Fruit fly (Drosophila melanogaster) whole organism, embryonic: ENCODE measurements around the gene Gcna.

Source experiments
- Antp ChIP-seq: fragments of 200-800 bp; sonication (Bioruptor generic); optimal IDR thresholded peaks from 3 replicates; lab custom pipeline; 2016; ENCODE audit warnings: missing biosample characterization, missing genetic modification characterization
- Asciz ChIP-seq: fragments of 200-800 bp; sonication (Bioruptor generic); optimal IDR thresholded peaks from 2 replicates; lab custom pipeline; 2017; ENCODE audit warnings: missing biosample characterization, mild to moderate bottlenecking, missing genetic modification characterization, missing genetic modification reagents
- BtbVII ChIP-seq: fragments of 200-800 bp; sonication (Bioruptor generic); optimal IDR thresholded peaks from 3 replicates; lab custom pipeline; 2017; ENCODE audit warnings: missing biosample characterization, mild to moderate bottlenecking, missing genetic modification characterization
- CG10565 ChIP-seq: fragments of 200-800 bp; sonication (Bioruptor generic); optimal IDR thresholded peaks from 3 replicates; lab custom pipeline; 2016; ENCODE audit warnings: missing biosample characterization, mild to moderate bottlenecking, missing genetic modification characterization
- CG10654 ChIP-seq: fragments of 200-800 bp; sonication (Bioruptor generic); optimal IDR thresholded peaks from 2 replicates; lab custom pipeline; 2016; ENCODE audit warnings: missing biosample characterization, missing genetic modification characterization
- CG10959 ChIP-seq: fragments of 200-800 bp; sonication (Bioruptor generic); IDR thresholded peaks from 2 replicates; pipeline ENCODE4 v1.3.6; 2022; ENCODE audit warnings: missing biosample characterization, missing genetic modification characterization
- CG1233 ChIP-seq: fragments of 200-800 bp; sonication (Bioruptor generic); optimal IDR thresholded peaks from 4 replicates; lab custom pipeline; 2018; ENCODE audit warnings: missing biosample characterization, mild to moderate bottlenecking, missing genetic modification characterization
- CG13424 ChIP-seq: fragments of 200-800 bp; sonication (Bioruptor generic); optimal IDR thresholded peaks from 2 replicates; lab custom pipeline; 2019; ENCODE audit warnings: missing biosample characterization, mild to moderate bottlenecking, missing genetic modification characterization, moderate library complexity
- CG13775 ChIP-seq: fragments of 200-800 bp; sonication (Bioruptor generic); optimal IDR thresholded peaks from 3 replicates; lab custom pipeline; 2017; ENCODE audit warnings: missing biosample characterization, mild to moderate bottlenecking, missing genetic modification characterization
- CG14710 ChIP-seq: fragments of 200-800 bp; sonication (Bioruptor generic); optimal IDR thresholded peaks from 3 replicates; lab custom pipeline; 2019; ENCODE audit warnings: missing biosample characterization, mild to moderate bottlenecking, missing genetic modification characterization, moderate library complexity
- CG15479 ChIP-seq: fragments of 200-800 bp; sonication (Bioruptor generic); optimal IDR thresholded peaks from 3 replicates; lab custom pipeline; 2019; ENCODE audit warnings: missing biosample characterization, mild to moderate bottlenecking, missing genetic modification characterization, moderate library complexity
- CG1647 ChIP-seq: fragments of 200-800 bp; sonication (Bioruptor generic); optimal IDR thresholded peaks from 3 replicates; lab custom pipeline; 2016; ENCODE audit warnings: missing biosample characterization, missing genetic modification characterization
- CG16815 ChIP-seq: fragments of 200-800 bp; sonication (Bioruptor generic); optimal IDR thresholded peaks from 3 replicates; lab custom pipeline; 2017; ENCODE audit warnings: missing biosample characterization, mild to moderate bottlenecking, missing genetic modification characterization
- CG1792 ChIP-seq: fragments of 200-800 bp; sonication (Bioruptor generic); optimal IDR thresholded peaks from 2 replicates; lab custom pipeline; 2016; ENCODE audit warnings: missing biosample characterization, missing genetic modification characterization
- CG2129 ChIP-seq: fragments of 200-800 bp; sonication (Bioruptor generic); IDR thresholded peaks from 2 replicates; pipeline ENCODE4 v1.3.6; 2022; ENCODE audit warnings: missing biosample characterization, missing genetic modification characterization; ENCODE audit not compliant: partially characterized antibody
- CG31441 ChIP-seq: fragments of 200-800 bp; sonication (Bioruptor generic); IDR thresholded peaks from 2 replicates; pipeline ENCODE4 v1.3.6; 2022; ENCODE audit warnings: missing biosample characterization, missing genetic modification characterization
- CG3407 ChIP-seq: fragments of 200-800 bp; sonication (Bioruptor generic); optimal IDR thresholded peaks from 2 replicates; lab custom pipeline; 2018; ENCODE audit warnings: missing biosample characterization, mild to moderate bottlenecking, missing genetic modification characterization
- CG3847 ChIP-seq: fragments of 200-800 bp; sonication (Bioruptor generic); IDR thresholded peaks from 2 replicates; pipeline ENCODE4 v1.3.6; 2022; ENCODE audit warnings: missing biosample characterization, missing genetic modification characterization
- CG5245 ChIP-seq: fragments of 200-800 bp; sonication (Bioruptor generic); optimal IDR thresholded peaks from 3 replicates; lab custom pipeline; 2016; ENCODE audit warnings: missing biosample characterization, missing genetic modification characterization
- CG7963 ChIP-seq: fragments of 200-800 bp; sonication (Bioruptor generic); IDR thresholded peaks from 3 replicates; pipeline ENCODE4 v1.3.6; 2022; ENCODE audit warnings: missing biosample characterization, missing genetic modification characterization; ENCODE audit not compliant: partially characterized antibody
- CG7987 ChIP-seq: fragments of 200-800 bp; sonication (Bioruptor generic); optimal IDR thresholded peaks from 2 replicates; lab custom pipeline; 2018; ENCODE audit warnings: missing biosample characterization, mild to moderate bottlenecking, missing genetic modification characterization, moderate library complexity
- CG8359 ChIP-seq: fragments of 200-800 bp; sonication (Bioruptor generic); optimal IDR thresholded peaks from 2 replicates; lab custom pipeline; 2017; ENCODE audit warnings: missing biosample characterization, mild to moderate bottlenecking, missing genetic modification characterization, borderline replicate concordance
- CG8944 ChIP-seq: fragments of 200-800 bp; sonication (Bioruptor generic); optimal IDR thresholded peaks from 3 replicates; lab custom pipeline; 2016; ENCODE audit warnings: missing biosample characterization, missing genetic modification characterization
- CG9437 ChIP-seq: fragments of 200-800 bp; sonication (Bioruptor generic); optimal IDR thresholded peaks from 2 replicates; lab custom pipeline; 2018; ENCODE audit warnings: missing biosample characterization, mild to moderate bottlenecking, missing genetic modification characterization
- Elba2 ChIP-seq: fragments of 200-800 bp; sonication (Bioruptor generic); optimal IDR thresholded peaks from 3 replicates; lab custom pipeline; 2016; ENCODE audit warnings: missing biosample characterization, missing genetic modification characterization
- HLH4C ChIP-seq: fragments of 200-800 bp; sonication (Bioruptor generic); IDR thresholded peaks from 3 replicates; pipeline ENCODE4 v1.3.6; 2022; ENCODE audit warnings: missing biosample characterization, missing genetic modification characterization; ENCODE audit not compliant: partially characterized antibody
- Kr ChIP-seq: fragments of 200-800 bp; sonication (Bioruptor generic); optimal IDR thresholded peaks from 2 replicates; lab custom pipeline; 2017; ENCODE audit warnings: missing biosample characterization, mild to moderate bottlenecking, missing genetic modification characterization
- Max ChIP-seq: fragments of 200-800 bp; sonication (Bioruptor generic); optimal IDR thresholded peaks from 2 replicates; lab custom pipeline; 2016; ENCODE audit warnings: missing biosample characterization, mild to moderate bottlenecking, missing genetic modification characterization
- Spps ChIP-seq: fragments of 200-800 bp; sonication (Bioruptor generic); optimal IDR thresholded peaks from 2 replicates; lab custom pipeline; 2018; ENCODE audit warnings: missing biosample characterization, mild to moderate bottlenecking, missing genetic modification characterization
- ato ChIP-seq: fragments of 200-800 bp; sonication (Bioruptor generic); IDR thresholded peaks from 2 replicates; pipeline ENCODE4 v1.3.6; 2022; ENCODE audit warnings: missing biosample characterization, missing genetic modification characterization; ENCODE audit not compliant: partially characterized antibody
- caup ChIP-seq: fragments of 200-800 bp; sonication (Bioruptor generic); optimal IDR thresholded peaks from 3 replicates; lab custom pipeline; 2017; ENCODE audit warnings: missing biosample characterization, mild to moderate bottlenecking, missing genetic modification characterization, moderate library complexity; ENCODE audit not compliant: severe bottlenecking
- dmrt11E ChIP-seq: fragments of 200-800 bp; sonication (Bioruptor generic); optimal IDR thresholded peaks from 3 replicates; lab custom pipeline; 2018; ENCODE audit warnings: missing biosample characterization, mild to moderate bottlenecking, missing genetic modification characterization, moderate library complexity
- dmrt99B ChIP-seq: fragments of 200-800 bp; sonication (Bioruptor generic); optimal IDR thresholded peaks from 2 replicates; lab custom pipeline; 2018; ENCODE audit warnings: missing biosample characterization, mild to moderate bottlenecking, missing genetic modification characterization, moderate library complexity
- fru ChIP-seq: fragments of >200 bp; optimal IDR thresholded peaks from 2 replicates; lab custom pipeline; 2017
- fu2 ChIP-seq: fragments of 200-800 bp; sonication (Bioruptor generic); optimal IDR thresholded peaks from 2 replicates; lab custom pipeline; 2016; ENCODE audit warnings: missing biosample characterization, missing genetic modification characterization
- ham ChIP-seq: fragments of 200-800 bp; sonication (Bioruptor generic); IDR thresholded peaks from 2 replicates; pipeline ENCODE4 v1.3.6; 2022; ENCODE audit warnings: missing biosample characterization, missing genetic modification characterization
- jumu ChIP-seq: fragments of 200-800 bp; sonication (Bioruptor generic); optimal IDR thresholded peaks from 3 replicates; lab custom pipeline; 2016; ENCODE audit warnings: missing biosample characterization, missing genetic modification characterization
- ken ChIP-seq: fragments of 200-800 bp; sonication (Bioruptor generic); IDR thresholded peaks from 3 replicates; pipeline ENCODE4 v1.3.6; 2022; ENCODE audit warnings: missing biosample characterization, missing genetic modification characterization
- luna ChIP-seq: fragments of 200-800 bp; sonication (Bioruptor generic); optimal IDR thresholded peaks from 2 replicates; lab custom pipeline; 2016; ENCODE audit warnings: missing biosample characterization, missing genetic modification characterization
- onecut ChIP-seq: fragments of 200-800 bp; sonication (Bioruptor generic); IDR thresholded peaks from 2 replicates; pipeline ENCODE4 v1.3.6; 2022; ENCODE audit warnings: missing biosample characterization, missing genetic modification characterization
- otp ChIP-seq: fragments of 200-800 bp; sonication (Bioruptor generic); IDR thresholded peaks from 3 replicates; pipeline ENCODE4, ENCODE4 v1.3.6; 2022; ENCODE audit warnings: missing biosample characterization, missing genetic modification characterization
- pros ChIP-seq: fragments of 200-800 bp; sonication (Bioruptor generic); optimal IDR thresholded peaks from 3 replicates; lab custom pipeline; 2019; ENCODE audit warnings: missing biosample characterization, mild to moderate bottlenecking, missing genetic modification characterization, moderate library complexity
- row ChIP-seq: fragments of 200-800 bp; sonication (Bioruptor generic); IDR thresholded peaks from 3 replicates; pipeline ENCODE4 v1.3.6; 2022; ENCODE audit warnings: missing biosample characterization, missing genetic modification characterization
- salm ChIP-seq: fragments of 200-800 bp; sonication (Bioruptor generic); optimal IDR thresholded peaks from 2 replicates; lab custom pipeline; 2018; ENCODE audit warnings: missing biosample characterization, mild to moderate bottlenecking, missing genetic modification characterization
- sc ChIP-seq, 3 experiments: fragments of >200 bp in 2 of 3; fragments of 200-800 bp in 1 of 3; sonication (Bioruptor generic) in 1 of 3; optimal IDR thresholded peaks; 2 replicates in 2 of 3; 3 replicates in 1 of 3; lab custom pipeline; 2017; ENCODE audit warnings: mild to moderate bottlenecking in 1 of 3, missing biosample characterization in 1 of 3, missing genetic modification characterization in 1 of 3, missing genetic modification reagents in 1 of 3
- ttk ChIP-seq: fragments of 200-800 bp; sonication (Bioruptor generic); IDR thresholded peaks from 2 replicates; pipeline ENCODE4 v2.1.2; 2022; ENCODE audit warnings: missing biosample characterization, missing genetic modification characterization
- usp ChIP-seq: fragments of >200 bp; optimal IDR thresholded peaks from 2 replicates; lab custom pipeline; 2017; ENCODE audit warnings: missing biosample characterization, missing genetic modification characterization
- vnd ChIP-seq: fragments of 200-800 bp; sonication (Bioruptor generic); IDR thresholded peaks from 3 replicates; pipeline ENCODE4 v1.3.6; 2022; ENCODE audit warnings: missing biosample characterization, missing genetic modification characterization; ENCODE audit not compliant: partially characterized antibody
- z ChIP-seq: fragments of 200-800 bp; sonication (Bioruptor generic); IDR thresholded peaks from 3 replicates; pipeline ENCODE4 v1.3.6; 2022; ENCODE audit warnings: missing biosample characterization, missing genetic modification characterization

Gene Gcna

DNA sequence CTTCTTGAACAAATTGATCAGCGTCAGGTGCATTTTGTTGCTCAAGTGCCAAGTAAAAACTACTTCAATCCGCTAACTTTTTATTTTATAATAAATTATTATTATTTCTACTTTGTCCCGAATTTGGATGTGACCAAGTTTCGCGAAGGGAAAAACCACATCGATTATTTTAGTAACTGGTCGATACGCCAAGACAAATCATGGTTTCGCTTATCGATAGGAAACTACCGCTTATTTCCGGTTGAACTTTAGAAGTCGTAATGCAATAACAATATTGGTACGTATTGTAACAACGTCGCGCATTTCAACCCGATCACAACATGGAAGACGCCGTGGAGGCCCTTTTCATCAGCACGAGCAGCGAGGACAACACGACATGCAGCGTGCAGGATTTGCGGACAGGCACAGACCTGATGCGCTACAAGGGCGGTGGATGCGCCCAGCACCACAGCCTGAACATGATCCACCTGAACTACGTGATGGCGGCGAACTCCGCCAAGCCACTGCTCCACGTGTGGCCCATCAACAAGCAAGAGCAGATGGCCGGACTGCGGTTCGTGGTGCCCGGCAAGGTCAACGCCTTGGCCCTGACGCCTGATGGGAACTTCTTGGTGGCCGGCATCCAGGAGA lies 11.6 kb upstream of the Gcna start, which contains the start of the genes CG14817 and CG14805 (continued):
- TF ChIP-seq CG1233 (GFP tag; lab: Kevin White, UChicago), result peak; percentile 83
- peak; percentile 59 for TF ChIP-seq dmrt11E (tag; lab: Kevin White, UChicago)
- TF ChIP-seq CG2129 (GFP tag; lab: Robert Waterston, UW), result no peak
- TF ChIP-seq CG10565 (GFP tag; lab: Kevin White, UChicago), result no peak
- peak; percentile 23 for TF ChIP-seq CG10654
- peak; percentile 52 for TF ChIP-seq CG1647 (GFP tag; lab: Kevin White, UChicago)
- TF ChIP-seq onecut (GFP tag; lab: Robert Waterston, UW), result peak; percentile 76
- TF ChIP-seq pros (GFP tag; lab: Kevin White, UChicago), result no peak
- no peak for TF ChIP-seq CG16815 (GFP tag; lab: Kevin White, UChicago)
- TF ChIP-seq CG8359 (GFP tag; lab: Kevin White, UChicago), result peak; percentile 31
- TF ChIP-seq CG13775 (GFP tag; lab: Kevin White, UChicago), result peak; percentile 72
- no peak for TF ChIP-seq CG3407
- TF ChIP-seq ham (GFP tag; lab: Robert Waterston, UW), result no peak
- TF ChIP-seq fu2 (GFP tag; lab: Kevin White, UChicago), result peak; percentile 13
- TF ChIP-seq row (GFP tag; lab: Robert Waterston, UW), result peak; percentile 19; the same call in 1 of the 3 replicates
- TF ChIP-seq vnd (GFP tag; lab: Robert Waterston, UW), result 0 out of 3 replicates have a peak, but pooled peaks have one; percentile 31
- TF ChIP-seq ato (GFP tag; lab: Robert Waterston, UW), result no peak
- no peak for TF ChIP-seq ttk (GFP tag; lab: Robert Waterston, UW)
- TF ChIP-seq salm (tag; lab: Kevin White, UChicago), result peak; percentile 70
- peak; percentile 66 for TF ChIP-seq CG14710 (tag; lab: Kevin White, UChicago)
- TF ChIP-seq sc (optimal IDR thresholded peaks at IDR 0.05; lab: Kevin White, UChicago), result no peak
- TF ChIP-seq sc (GFP tag; optimal IDR thresholded peaks at IDR 0.05; lab: Kevin White, UChicago), result no peak
- TF ChIP-seq CG7963 (GFP tag; lab: Robert Waterston, UW), result no peak
- TF ChIP-seq ken (GFP tag; lab: Robert Waterston, UW), result 0 out of 3 replicates have a peak, but pooled peaks have one; percentile 40
- TF ChIP-seq Spps (tag; lab: Kevin White, UChicago), result peak; percentile 56
- no peak for TF ChIP-seq luna (GFP tag; lab: Kevin White, UChicago)
- TF ChIP-seq Antp (GFP tag; lab: Kevin White, UChicago), result no peak
- TF ChIP-seq caup (GFP tag; lab: Kevin White, UChicago), result peak; percentile 93
- TF ChIP-seq CG8944 (GFP tag; lab: Kevin White, UChicago), result no peak
- no peak for TF ChIP-seq CG10959 (GFP tag; lab: Robert Waterston, UW)
- TF ChIP-seq fru, result no peak
- TF ChIP-seq usp (GFP tag; lab: Kevin White, UChicago), result no peak
- TF ChIP-seq CG1792 (GFP tag; lab: Kevin White, UChicago), result no peak
- no peak for TF ChIP-seq Asciz
- TF ChIP-seq Max (GFP tag; lab: Kevin White, UChicago), result peak; percentile 37
- TF ChIP-seq HLH4C (GFP tag; lab: Robert Waterston, UW), result peak; percentile 45; the same call in 2 of the 3 replicates
- peak; percentile 47 for TF ChIP-seq CG13424 (tag; lab: Kevin White, UChicago)
- no peak for TF ChIP-seq dmrt99B (tag; lab: Kevin White, UChicago)
- no peak for TF ChIP-seq CG5245 (GFP tag; lab: Kevin White, UChicago)
- peak; percentile 86 for TF ChIP-seq CG9437 (GFP tag; lab: Kevin White, UChicago)
- no peak for TF ChIP-seq Kr (GFP tag; lab: Kevin White, UChicago)
- peak; percentile 75 for TF ChIP-seq CG31441 (GFP tag; lab: Robert Waterston, UW)
- TF ChIP-seq CG3847, result peak; percentile 50
- no peak for TF ChIP-seq Elba2 (GFP tag; lab: Kevin White, UChicago)
- TF ChIP-seq CG7987 (GFP tag; lab: Kevin White, UChicago), result peak; percentile 93
- TF ChIP-seq BtbVII (GFP tag; lab: Kevin White, UChicago), result peak; percentile 87
- TF ChIP-seq CG15479, result no peak
- TF ChIP-seq otp (GFP tag; lab: Robert Waterston, UW), result 0 out of 3 replicates have a peak, but pooled peaks have one; percentile 48
- no peak for TF ChIP-seq jumu
- TF ChIP-seq z (GFP tag; lab: Robert Waterston, UW), result no peak
